Worm (Caenorhabditis elegans) whole organism, mixed stage, embryonic: ENCODE data around the gene rpy-1.

Source experiments
- M03D4.4 ChIP-seq: sonication (generic microtip); optimal IDR thresholded peaks from 2 replicates; lab custom pipeline; 2017; ENCODE audit warnings: mild to moderate bottlenecking, missing genetic modification characterization, missing compliant biosample characterization
- bed-3 ChIP-seq: fragments of 200-800 bp; sonication (Bioruptor generic); optimal IDR thresholded peaks from 3 replicates; lab custom pipeline; 2018; ENCODE audit warnings: mild to moderate bottlenecking, missing genetic modification characterization, moderate library complexity, missing compliant biosample characterization
- blmp-1 ChIP-seq: fragments of 150-350 bp; optimal IDR thresholded peaks from 2 replicates; lab custom pipeline; 2014; ENCODE audit warnings: missing biosample characterization, missing genetic modification characterization
- ceh-39 ChIP-seq: fragments of 150-350 bp; optimal IDR thresholded peaks from 2 replicates; lab custom pipeline; 2014; ENCODE audit warnings: missing biosample characterization, missing genetic modification characterization
- ces-1 ChIP-seq: fragments of 150-350 bp; optimal IDR thresholded peaks from 2 replicates; lab custom pipeline; 2014; ENCODE audit warnings: missing biosample characterization, missing genetic modification reagents, missing genetic modification characterization
- cnd-1 ChIP-seq: fragments of 200-800 bp; sonication (Bioruptor generic); optimal IDR thresholded peaks from 2 replicates; lab custom pipeline; 2018; ENCODE audit warnings: mild to moderate bottlenecking, missing genetic modification characterization, missing compliant biosample characterization
- drap-1 ChIP-seq: fragments of 200-800 bp; sonication (Bioruptor generic); optimal IDR thresholded peaks from 3 replicates; lab custom pipeline; 2018; ENCODE audit warnings: mild to moderate bottlenecking, missing genetic modification characterization, missing compliant biosample characterization
- elt-1 ChIP-seq: sonication (generic microtip); optimal IDR thresholded peaks from 2 replicates; lab custom pipeline; 2017; ENCODE audit warnings: missing genetic modification characterization, mild to moderate bottlenecking, missing compliant biosample characterization, antibody characterized with exemption, moderate library complexity, borderline replicate concordance; ENCODE audit not compliant: insufficient read depth
- elt-3 ChIP-seq: fragments of 150-350 bp; optimal IDR thresholded peaks from 2 replicates; lab custom pipeline; 2014; ENCODE audit warnings: missing biosample characterization, missing genetic modification characterization
- flh-1 ChIP-seq: fragments of 200-800 bp; sonication (Bioruptor generic); optimal IDR thresholded peaks from 2 replicates; lab custom pipeline; 2018; ENCODE audit warnings: mild to moderate bottlenecking, missing genetic modification characterization, moderate library complexity, missing compliant biosample characterization
- ham-2 ChIP-seq: fragments of 200-800 bp; sonication (Bioruptor generic); optimal IDR thresholded peaks from 2 replicates; lab custom pipeline; 2018; ENCODE audit warnings: mild to moderate bottlenecking, missing genetic modification characterization, missing compliant biosample characterization
- hlh-1 ChIP-seq: fragments of 150-350 bp; optimal IDR thresholded peaks from 2 replicates; lab custom pipeline; 2014; ENCODE audit warnings: missing biosample characterization, missing genetic modification reagents, missing genetic modification characterization
- lin-13 ChIP-seq: fragments of 150-350 bp; optimal IDR thresholded peaks from 2 replicates; lab custom pipeline; 2014; ENCODE audit warnings: missing biosample characterization, missing genetic modification characterization
- lin-32 ChIP-seq: fragments of 200-800 bp; sonication (Bioruptor generic); optimal IDR thresholded peaks from 2 replicates; lab custom pipeline; 2018; ENCODE audit warnings: mild to moderate bottlenecking, missing genetic modification characterization, missing compliant biosample characterization
- lsy-2 ChIP-seq: fragments of 150-350 bp; optimal IDR thresholded peaks from 2 replicates; lab custom pipeline; 2014; ENCODE audit warnings: missing biosample characterization, missing genetic modification characterization
- mab-5 ChIP-seq: fragments of 150-350 bp; optimal IDR thresholded peaks from 2 replicates; lab custom pipeline; 2014; ENCODE audit warnings: missing biosample characterization, missing genetic modification characterization
- mep-1 ChIP-seq: fragments of 150-350 bp; optimal IDR thresholded peaks from 2 replicates; lab custom pipeline; 2017; ENCODE audit warnings: missing biosample characterization, missing genetic modification reagents, missing genetic modification characterization, inconsistent platforms
- mls-2 ChIP-seq: sonication (generic microtip); optimal IDR thresholded peaks from 2 replicates; lab custom pipeline; 2016; ENCODE audit warnings: mild to moderate bottlenecking, missing genetic modification characterization, moderate library complexity, missing compliant biosample characterization
- nhr-12 ChIP-seq: fragments of 150-350 bp; optimal IDR thresholded peaks from 2 replicates; lab custom pipeline; 2014; ENCODE audit warnings: missing biosample characterization, missing genetic modification characterization
- nhr-28 ChIP-seq: fragments of 150-350 bp; optimal IDR thresholded peaks from 2 replicates; lab custom pipeline; 2014; ENCODE audit warnings: missing biosample characterization, missing genetic modification characterization
- nhr-76 ChIP-seq: sonication (generic microtip); optimal IDR thresholded peaks from 2 replicates; lab custom pipeline; 2017; ENCODE audit warnings: missing biosample characterization, missing genetic modification characterization
- pha-4 ChIP-seq: fragments of 150-350 bp; optimal IDR thresholded peaks from 2 replicates; lab custom pipeline; 2018; ENCODE audit warnings: missing biosample characterization, missing genetic modification reagents, missing genetic modification characterization
- sem-2 ChIP-seq: fragments of 200-800 bp; sonication (Bioruptor generic); optimal IDR thresholded peaks from 2 replicates; lab custom pipeline; 2018; ENCODE audit warnings: mild to moderate bottlenecking, missing genetic modification characterization, missing compliant biosample characterization
- snpc-4 ChIP-seq: fragments of 150-350 bp; optimal IDR thresholded peaks from 2 replicates; lab custom pipeline; 2014; ENCODE audit warnings: missing biosample characterization, missing genetic modification characterization
- sptf-1 ChIP-seq: sonication (generic microtip); optimal IDR thresholded peaks from 2 replicates; lab custom pipeline; 2017; ENCODE audit warnings: mild to moderate bottlenecking, missing genetic modification characterization, moderate library complexity, missing compliant biosample characterization
- tbx-8 ChIP-seq: fragments of 200-800 bp; sonication (Bioruptor generic); optimal IDR thresholded peaks from 2 replicates; lab custom pipeline; 2018; ENCODE audit warnings: mild to moderate bottlenecking, missing genetic modification characterization, moderate library complexity, missing compliant biosample characterization
- unc-120 ChIP-seq: sonication (generic microtip); optimal IDR thresholded peaks from 2 replicates; lab custom pipeline; 2017; ENCODE audit warnings: missing genetic modification characterization, missing compliant biosample characterization; ENCODE audit not compliant: poor library complexity, severe bottlenecking
- unc-62 ChIP-seq: fragments of 150-350 bp; optimal IDR thresholded peaks from 2 replicates; lab custom pipeline; 2014; ENCODE audit warnings: missing biosample characterization, missing genetic modification reagents, missing genetic modification characterization
- zip-8 ChIP-seq: fragments of 150-350 bp; optimal IDR thresholded peaks from 2 replicates; lab custom pipeline; 2014; ENCODE audit warnings: missing biosample characterization, missing genetic modification characterization
- ztf-11 ChIP-seq: fragments of 150-350 bp; optimal IDR thresholded peaks from 2 replicates; lab custom pipeline; 2014; ENCODE audit warnings: missing biosample characterization, missing genetic modification characterization

rpy-1 gene

DNA sequence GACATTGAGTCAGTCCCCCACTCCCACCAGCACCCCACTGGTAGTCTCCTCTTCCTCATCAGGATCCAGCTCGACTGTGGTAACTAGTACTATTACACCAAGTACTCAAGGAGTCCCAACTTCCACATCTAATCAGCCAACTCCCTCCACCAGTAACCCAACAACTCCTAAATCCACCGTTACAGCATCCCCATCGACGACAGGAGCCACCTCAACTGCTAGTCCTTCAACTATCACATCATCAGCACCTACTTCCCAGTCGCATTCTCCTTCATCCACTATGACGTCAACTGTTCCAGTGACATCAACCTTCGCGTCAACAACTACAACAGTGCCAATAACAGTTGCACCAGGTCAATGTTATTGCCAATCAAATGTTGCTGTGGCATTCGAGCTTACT, 36.9 kb downstream of the rpy-1 start:
- TF ChIP-seq tbx-8 (GFP tag; lab: Kevin White, UChicago), result no peak
- no peak for TF ChIP-seq ham-2 (GFP tag; lab: Kevin White, UChicago)
- TF ChIP-seq ztf-11 (tag; lab: Kevin White, UChicago), result no peak
- TF ChIP-seq lin-13, result no peak
- TF ChIP-seq flh-1 (GFP tag; lab: Kevin White, UChicago), result no peak
- no peak for TF ChIP-seq blmp-1 (tag; lab: Kevin White, UChicago)
- no peak for TF ChIP-seq ces-1
- TF ChIP-seq mab-5 (tag; lab: Kevin White, UChicago), result no peak
- TF ChIP-seq pha-4 (tag; lab: Kevin White, UChicago), result no peak
- TF ChIP-seq sem-2 (GFP tag; lab: Kevin White, UChicago), result no peak

DNA sequence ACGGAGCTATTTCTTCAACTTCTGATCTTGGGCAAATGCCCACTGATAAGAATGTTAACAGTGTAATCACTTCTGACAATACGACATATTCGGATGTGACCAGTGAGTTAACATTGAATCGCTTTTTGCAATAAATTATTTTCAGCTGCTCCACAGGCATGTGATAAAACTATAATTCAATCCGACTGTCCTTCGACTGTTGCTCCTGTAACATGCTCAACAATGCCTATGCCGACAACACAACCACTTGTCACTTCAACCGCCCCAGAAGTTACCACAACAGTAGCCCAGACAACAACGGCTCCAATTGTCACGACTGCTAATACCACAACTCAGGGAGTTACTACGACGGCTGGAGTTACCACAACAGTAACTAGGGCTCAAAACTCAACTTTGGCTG, 37.9 kb downstream of the rpy-1 start:
- TF ChIP-seq cnd-1 (tag; lab: Kevin White, UChicago) (no peak), flh-1 (GFP tag; lab: Kevin White, UChicago) (no peak), ces-1 (no peak), sem-2 (GFP tag; lab: Kevin White, UChicago) (no peak), M03D4.4 (tag; lab: Kevin White, UChicago) (no peak), elt-1 (tag; lab: Kevin White, UChicago) (no peak)

DNA sequence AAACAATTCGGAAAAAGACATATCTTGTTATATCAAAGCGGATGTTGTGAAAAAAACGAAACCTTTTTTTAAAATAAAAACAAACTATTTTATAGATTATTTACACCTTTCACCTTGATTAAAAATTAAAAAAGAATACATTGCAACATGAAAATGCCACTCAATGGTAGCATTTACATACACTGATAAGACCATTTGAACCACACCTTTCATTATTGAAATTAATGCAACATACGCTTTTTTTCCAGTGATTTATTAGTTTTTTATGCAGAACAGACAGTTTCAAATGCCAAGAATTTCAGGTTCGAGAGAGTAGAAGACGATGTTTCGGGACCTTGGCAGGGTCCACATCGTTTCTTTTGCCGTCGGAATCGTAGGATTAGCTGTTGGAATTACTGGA, 38.8 kb downstream of the rpy-1 start, which contains the start of gene T19D12.1:
Gene T19D12.1 (plus strand): TSS at position 301 of the 400 bp plus-strand sequence.
- no peak for TF ChIP-seq ceh-39 (tag; lab: Kevin White, UChicago)
- no peak for TF ChIP-seq unc-120 (tag; lab: Kevin White, UChicago)
- no peak for TF ChIP-seq drap-1
- TF ChIP-seq mep-1, result no peak

DNA sequence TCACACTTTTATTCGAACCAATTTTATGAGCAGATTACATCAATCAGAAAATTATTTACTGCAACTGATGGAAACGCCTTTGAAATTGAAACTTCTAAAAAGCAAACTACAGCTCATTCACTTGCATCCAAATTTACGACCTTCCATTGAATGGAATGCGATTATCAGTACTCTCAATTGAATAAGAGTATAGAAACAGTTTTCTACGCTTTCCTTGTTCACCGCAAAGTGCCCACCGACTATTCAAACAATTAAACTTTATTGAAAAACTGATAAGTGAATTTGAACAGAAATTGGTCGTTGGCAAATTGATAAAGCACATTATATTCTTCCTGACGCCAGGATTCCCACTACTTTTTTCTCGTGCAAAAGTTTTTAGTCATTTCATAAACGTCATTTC, 39.5 kb downstream of the rpy-1 start:
- no peak for TF ChIP-seq tbx-8 (GFP tag; lab: Kevin White, UChicago)
- no peak for TF ChIP-seq sem-2 (GFP tag; lab: Kevin White, UChicago)
- no peak for TF ChIP-seq lsy-2 (tag; lab: Kevin White, UChicago)
- TF ChIP-seq nhr-12 (tag; lab: Kevin White, UChicago), result no peak
- no peak for TF ChIP-seq elt-1 (tag; lab: Kevin White, UChicago)
- TF ChIP-seq sptf-1 (tag; lab: Kevin White, UChicago), result no peak
- TF ChIP-seq blmp-1 (tag; lab: Kevin White, UChicago), result no peak
- no peak for TF ChIP-seq nhr-28 (tag; lab: Kevin White, UChicago)
- TF ChIP-seq, all 35 proteins: peak for 0

DNA sequence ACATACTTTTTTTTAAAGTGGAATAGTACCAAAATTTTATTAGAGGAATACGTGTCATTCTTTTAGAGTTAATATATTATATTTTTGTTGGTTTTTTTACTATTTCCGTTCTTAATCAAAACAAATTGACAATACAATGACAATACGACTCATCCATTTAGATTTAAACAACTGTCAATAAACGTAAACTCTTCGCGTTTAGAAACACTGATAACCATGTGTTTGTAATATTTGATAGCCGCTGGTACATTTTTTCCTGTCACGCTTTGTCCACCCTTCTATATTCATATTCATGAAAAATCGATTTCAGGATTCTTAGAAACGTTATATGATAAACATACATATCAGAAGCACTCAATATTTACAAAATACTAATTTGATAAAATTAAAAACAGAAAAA, 41.6 kb downstream of the rpy-1 start:
- TF ChIP-seq elt-1 (tag; lab: Kevin White, UChicago) (no peak), mls-2 (tag; lab: Kevin White, UChicago) (no peak), nhr-76 (tag; lab: Kevin White, UChicago) (no peak), snpc-4 (no peak), unc-62 (GFP tag; lab: Kevin White, UChicago) (no peak), zip-8 (tag; lab: Kevin White, UChicago) (no peak), blmp-1 (tag; lab: Kevin White, UChicago) (no peak), cnd-1 (tag; lab: Kevin White, UChicago) (no peak), unc-120 (tag; lab: Kevin White, UChicago) (no peak), bed-3 (GFP tag; lab: Kevin White, UChicago) (no peak), ham-2 (GFP tag; lab: Kevin White, UChicago) (no peak), lsy-2 (tag; lab: Kevin White, UChicago) (no peak), mep-1 (no peak), flh-1 (GFP tag; lab: Kevin White, UChicago) (no peak), sem-2 (GFP tag; lab: Kevin White, UChicago) (no peak), nhr-12 (tag; lab: Kevin White, UChicago) (no peak), ceh-39 (tag; lab: Kevin White, UChicago) (no peak), tbx-8 (GFP tag; lab: Kevin White, UChicago) (no peak)

DNA sequence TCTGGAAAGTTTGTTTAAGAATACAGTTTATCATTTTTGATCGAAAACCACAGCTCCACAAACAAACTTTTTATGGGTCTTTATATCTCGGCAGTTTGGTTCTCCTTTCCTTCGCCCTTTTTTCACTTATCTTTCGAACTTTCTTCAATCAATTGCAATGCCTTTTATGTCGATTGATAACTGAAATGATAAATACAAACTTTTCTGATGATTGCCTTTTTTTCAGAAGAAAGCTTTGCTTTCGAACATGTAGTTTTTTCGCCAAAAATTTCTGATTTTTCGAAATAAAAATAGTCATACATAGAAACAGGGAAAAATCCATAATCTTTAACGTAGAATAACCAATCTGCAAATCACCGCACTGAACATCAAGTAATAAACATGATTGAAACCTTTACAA, 44.2 kb downstream of the rpy-1 start, which contains the start of gene T19D12.2:
Gene T19D12.2 (plus strand): TSS at position 125 of the 400 bp plus-strand sequence.
- TF ChIP-seq lin-32 (GFP tag; lab: Kevin White, UChicago) (no peak), elt-3 (no peak), ztf-11 (tag; lab: Kevin White, UChicago) (no peak), blmp-1 (tag; lab: Kevin White, UChicago) (no peak), M03D4.4 (tag; lab: Kevin White, UChicago) (no peak), hlh-1 (tag; lab: Kevin White, UChicago) (no peak), tbx-8 (GFP tag; lab: Kevin White, UChicago) (no peak), nhr-12 (tag; lab: Kevin White, UChicago) (no peak)
